Worm (Caenorhabditis elegans) whole organism, L1 larva: ENCODE measurements around the gene F10E9.7.

Source experiments
- C04F5.9 ChIP-seq: sonication (generic microtip); optimal IDR thresholded peaks from 2 replicates; lab custom pipeline; 2016; ENCODE audit warnings: missing genetic modification characterization, missing compliant biosample characterization
- F16B12.6 ChIP-seq: fragments of 150-350 bp; optimal IDR thresholded peaks from 2 replicates; lab custom pipeline; 2014; ENCODE audit warnings: missing biosample characterization, missing genetic modification characterization
- Y116A8C.19 ChIP-seq: sonication (generic microtip); optimal IDR thresholded peaks from 2 replicates; lab custom pipeline; 2016; ENCODE audit warnings: missing compliant biosample characterization, missing genetic modification characterization, borderline replicate concordance
- alr-1 ChIP-seq: fragments of 200-800 bp; sonication (Bioruptor generic); optimal IDR thresholded peaks from 2 replicates; lab custom pipeline; 2018; ENCODE audit warnings: borderline replicate concordance, mild to moderate bottlenecking, missing genetic modification characterization, missing compliant biosample characterization
- aly-2 ChIP-seq: fragments of 150-350 bp; optimal IDR thresholded peaks from 2 replicates; lab custom pipeline; 2014; ENCODE audit warnings: missing biosample characterization, missing genetic modification characterization
- ceh-63 ChIP-seq: fragments of 200-800 bp; sonication (Bioruptor generic); optimal IDR thresholded peaks from 2 replicates; lab custom pipeline; 2018; ENCODE audit warnings: mild to moderate bottlenecking, missing genetic modification characterization, missing compliant biosample characterization
- ceh-88 ChIP-seq: fragments of 200-800 bp; sonication (Bioruptor generic); IDR thresholded peaks from 2 replicates; pipeline ENCODE4 v1.3.6; 2022; ENCODE audit warnings: missing genetic modification characterization, missing compliant biosample characterization
- ceh-90 ChIP-seq: sonication (generic microtip); optimal IDR thresholded peaks from 2 replicates; lab custom pipeline; 2016; ENCODE audit warnings: missing genetic modification characterization, missing compliant biosample characterization
- ces-1 ChIP-seq: fragments of 150-350 bp; optimal IDR thresholded peaks from 2 replicates; lab custom pipeline; 2014; ENCODE audit warnings: missing biosample characterization, missing genetic modification reagents, missing genetic modification characterization
- dpl-1 ChIP-seq, 3 experiments: fragments of 150-350 bp in 2 of 3; sonication (generic microtip) in 1 of 3; optimal IDR thresholded peaks; 2 replicates each; lab custom pipeline; 2014 to 2017; ENCODE audit warnings: missing biosample characterization in 3 of 3, missing genetic modification characterization in 3 of 3, missing genetic modification reagents in 3 of 3
- dsc-1 ChIP-seq: sonication (generic microtip); optimal IDR thresholded peaks from 2 replicates; lab custom pipeline; 2016; ENCODE audit warnings: mild to moderate bottlenecking, missing genetic modification characterization, missing compliant biosample characterization
- egl-13 ChIP-seq: sonication (generic microtip); optimal IDR thresholded peaks from 2 replicates; lab custom pipeline; 2016; ENCODE audit warnings: missing genotype, missing genetic modification reagents, missing genetic modification characterization, missing compliant biosample characterization
- egl-27 ChIP-seq, 2 experiments: fragments of 150-350 bp in 1 of 2; sonication (generic microtip); optimal IDR thresholded peaks; 3 replicates each; lab custom pipeline; 2017 to 2018; ENCODE audit warnings: missing biosample characterization in 2 of 2, missing genetic modification characterization in 2 of 2, missing genetic modification reagents in 2 of 2
- elt-2 ChIP-seq: sonication (generic microtip); optimal IDR thresholded peaks from 2 replicates; lab custom pipeline; 2016; ENCODE audit warnings: missing genetic modification characterization, mild to moderate bottlenecking, inconsistent platforms, missing compliant biosample characterization, missing genetic modification reagents
- elt-3 ChIP-seq, 6 experiments: fragments of 150-350 bp in 1 of 6; sonication (generic microtip); optimal IDR thresholded peaks; 2 replicates each; lab custom pipeline; 2017 to 2018; ENCODE audit warnings: missing biosample characterization in 6 of 6, missing genetic modification characterization in 6 of 6, inconsistent platforms in 1 of 6
- ets-5 ChIP-seq: fragments of 200-800 bp; sonication (Bioruptor generic); IDR thresholded peaks from 2 replicates; pipeline ENCODE4 v1.3.6; 2022; ENCODE audit warnings: missing genetic modification characterization, missing compliant biosample characterization
- fkh-4 ChIP-seq: sonication (generic microtip); optimal IDR thresholded peaks from 2 replicates; lab custom pipeline; 2016; ENCODE audit warnings: missing compliant biosample characterization, missing genetic modification characterization, borderline replicate concordance
- fos-1 ChIP-seq: fragments of 150-350 bp; optimal IDR thresholded peaks from 2 replicates; lab custom pipeline; 2014; ENCODE audit warnings: missing biosample characterization, missing genetic modification characterization
- hlh-17 ChIP-seq: fragments of 200-800 bp; sonication (Bioruptor generic); optimal IDR thresholded peaks from 2 replicates; lab custom pipeline; 2018; ENCODE audit warnings: missing genetic modification characterization, mild to moderate bottlenecking, missing compliant biosample characterization, moderate library complexity, borderline replicate concordance
- hpl-2 ChIP-seq: fragments of 150-350 bp; optimal IDR thresholded peaks from 2 replicates; lab custom pipeline; 2014; ENCODE audit warnings: missing biosample characterization, missing genetic modification reagents, missing genetic modification characterization
- irx-1 ChIP-seq: sonication (generic microtip); optimal IDR thresholded peaks from 2 replicates; lab custom pipeline; 2016; ENCODE audit warnings: missing genetic modification characterization, missing compliant biosample characterization
- lin-13 ChIP-seq: fragments of 150-350 bp; optimal IDR thresholded peaks from 2 replicates; lab custom pipeline; 2014; ENCODE audit warnings: missing biosample characterization, missing genetic modification reagents, missing genetic modification characterization
- lin-14 ChIP-seq: fragments of 200-800 bp; sonication (Bioruptor generic); optimal IDR thresholded peaks from 2 replicates; lab custom pipeline; 2018; ENCODE audit warnings: mild to moderate bottlenecking, missing genetic modification characterization, moderate library complexity, missing compliant biosample characterization
- lin-15B ChIP-seq: fragments of 150-350 bp; sonication (generic microtip); optimal IDR thresholded peaks from 3 replicates; lab custom pipeline; 2014; ENCODE audit warnings: missing biosample characterization, missing genetic modification characterization
- lin-35 ChIP-seq, 2 experiments: fragments of 150-350 bp; optimal IDR thresholded peaks; 2 replicates each; lab custom pipeline; 2014; ENCODE audit warnings: missing biosample characterization in 2 of 2, missing genetic modification characterization in 2 of 2, missing genetic modification reagents in 2 of 2
- lin-39 ChIP-seq: fragments of 150-350 bp; optimal IDR thresholded peaks from 2 replicates; lab custom pipeline; 2014; ENCODE audit warnings: missing biosample characterization, missing genetic modification reagents, missing genetic modification characterization
- lir-3 ChIP-seq: sonication (generic microtip); optimal IDR thresholded peaks from 2 replicates; lab custom pipeline; 2016; ENCODE audit warnings: mild to moderate bottlenecking, missing genetic modification characterization, moderate library complexity, missing compliant biosample characterization; ENCODE audit not compliant: poor library complexity
- lsy-2 ChIP-seq, 2 experiments: fragments of 150-350 bp; optimal IDR thresholded peaks; 2 replicates each; lab custom pipeline; 2014; ENCODE audit warnings: missing biosample characterization in 2 of 2, missing genetic modification characterization in 2 of 2
- mab-9 ChIP-seq: fragments of 200-800 bp; sonication (Bioruptor generic); IDR thresholded peaks from 2 replicates; pipeline ENCODE4 v1.3.6; 2022; ENCODE audit warnings: missing genetic modification reagents, missing genetic modification characterization, missing compliant biosample characterization
- mep-1 ChIP-seq: fragments of 150-350 bp; optimal IDR thresholded peaks from 2 replicates; lab custom pipeline; 2014; ENCODE audit warnings: missing biosample characterization, missing genetic modification characterization
- nhr-19 ChIP-seq: fragments of 200-800 bp; sonication (Bioruptor generic); conservative IDR thresholded peaks from 2 replicates; pipeline ENCODE4 v1.3.6; 2022; ENCODE audit warnings: missing genetic modification characterization, missing compliant biosample characterization
- nhr-20 ChIP-seq: sonication (generic microtip); optimal IDR thresholded peaks from 2 replicates; lab custom pipeline; 2016; ENCODE audit warnings: mild to moderate bottlenecking, missing genetic modification characterization, missing compliant biosample characterization
- nhr-28 ChIP-seq: fragments of 150-350 bp; optimal IDR thresholded peaks from 2 replicates; lab custom pipeline; 2014; ENCODE audit warnings: missing biosample characterization, missing genetic modification characterization
- nhr-76 ChIP-seq: sonication (generic microtip); optimal IDR thresholded peaks from 2 replicates; lab custom pipeline; 2017; ENCODE audit warnings: missing biosample characterization, missing genetic modification characterization
- nhr-77 ChIP-seq: fragments of 150-350 bp; optimal IDR thresholded peaks from 2 replicates; lab custom pipeline; 2014; ENCODE audit warnings: missing biosample characterization, missing genetic modification characterization
- nhr-85 ChIP-seq: sonication (generic microtip); peaks from one replicate; lab custom pipeline; 2016; ENCODE audit warnings: missing genetic modification characterization, inconsistent platforms, missing compliant biosample characterization
- nhr-90 ChIP-seq: sonication (generic microtip); optimal IDR thresholded peaks from 2 replicates; lab custom pipeline; 2016; ENCODE audit warnings: mild to moderate bottlenecking, missing genetic modification characterization, missing compliant biosample characterization; ENCODE audit not compliant: poor library complexity
- pqm-1 ChIP-seq: sonication (generic microtip); optimal IDR thresholded peaks from 3 replicates; lab custom pipeline; 2017; ENCODE audit warnings: missing biosample characterization, missing genetic modification characterization
- skn-1 ChIP-seq: fragments of 150-350 bp; optimal IDR thresholded peaks from 2 replicates; lab custom pipeline; 2014; ENCODE audit warnings: missing biosample characterization, missing genetic modification characterization
- snpc-4 ChIP-seq: fragments of 150-350 bp; optimal IDR thresholded peaks from 2 replicates; lab custom pipeline; 2014; ENCODE audit warnings: missing biosample characterization, missing genetic modification characterization
- snu-23 ChIP-seq: sonication (generic microtip); optimal IDR thresholded peaks from 2 replicates; lab custom pipeline; 2016; ENCODE audit warnings: missing genetic modification characterization, missing compliant biosample characterization
- sox-4 ChIP-seq: sonication (generic microtip); optimal IDR thresholded peaks from 2 replicates; lab custom pipeline; 2016; ENCODE audit warnings: missing genetic modification characterization, missing compliant biosample characterization
- sup-37 ChIP-seq: fragments of 200-800 bp; sonication (Bioruptor generic); optimal IDR thresholded peaks from 2 replicates; lab custom pipeline; 2018; ENCODE audit warnings: mild to moderate bottlenecking, missing genetic modification characterization, missing compliant biosample characterization
- swsn-7 ChIP-seq: sonication (generic microtip); optimal IDR thresholded peaks from 2 replicates; lab custom pipeline; 2016; ENCODE audit warnings: missing genetic modification characterization, missing compliant biosample characterization
- tbx-2 ChIP-seq: sonication (generic microtip); optimal IDR thresholded peaks from 2 replicates; lab custom pipeline; 2016; ENCODE audit warnings: missing genetic modification characterization, missing compliant biosample characterization
- unc-62 ChIP-seq: fragments of 150-350 bp; optimal IDR thresholded peaks from 2 replicates; lab custom pipeline; 2014; ENCODE audit warnings: missing biosample characterization, missing genetic modification reagents, missing genetic modification characterization
- unc-98 ChIP-seq: fragments of 200-800 bp; sonication (Bioruptor generic); IDR thresholded peaks from 2 replicates; pipeline ENCODE4 v1.3.6; 2022; ENCODE audit warnings: missing genetic modification characterization, missing compliant biosample characterization
- vab-15 ChIP-seq: sonication (generic microtip); optimal IDR thresholded peaks from 2 replicates; lab custom pipeline; 2017; ENCODE audit warnings: missing genotype, mild to moderate bottlenecking, missing genetic modification characterization, missing compliant biosample characterization
- xbp-1 ChIP-seq: sonication (generic microtip); optimal IDR thresholded peaks from 2 replicates; lab custom pipeline; 2016; ENCODE audit warnings: missing genetic modification characterization, missing compliant biosample characterization
- zag-1 ChIP-seq: fragments of 150-350 bp; optimal IDR thresholded peaks from 2 replicates; lab custom pipeline; 2014; ENCODE audit warnings: missing biosample characterization, missing genetic modification characterization
- zip-4 ChIP-seq: fragments of 200-800 bp; sonication (Bioruptor generic); optimal IDR thresholded peaks from 2 replicates; lab custom pipeline; 2018; ENCODE audit warnings: mild to moderate bottlenecking, missing genetic modification characterization, moderate library complexity, missing compliant biosample characterization
- ztf-4 ChIP-seq: fragments of 150-350 bp; optimal IDR thresholded peaks from 2 replicates; lab custom pipeline; 2014; ENCODE audit warnings: missing biosample characterization, missing genetic modification characterization

F10E9.7 gene

DNA sequence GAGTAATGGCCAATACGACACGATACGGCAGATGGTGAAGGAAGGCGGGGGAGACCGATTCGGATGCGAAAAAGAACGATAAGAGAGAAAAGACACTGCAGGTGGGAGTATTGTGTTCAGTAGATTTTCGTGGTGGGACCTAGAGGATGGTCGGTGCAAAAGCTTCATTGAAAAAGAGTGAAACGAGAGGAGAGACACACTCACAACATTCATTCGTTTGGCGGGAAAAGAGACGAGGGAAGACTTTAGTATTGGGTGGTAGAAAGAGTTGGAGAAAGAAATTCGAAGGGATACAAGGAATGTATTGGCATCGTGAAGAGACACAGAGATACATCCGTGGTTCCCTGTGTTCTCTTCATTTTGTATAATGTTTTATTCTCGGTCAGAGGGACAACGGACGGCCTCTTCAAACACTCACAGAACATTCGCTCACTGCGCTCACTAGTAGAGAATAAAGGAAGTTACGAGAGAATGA is 49.2 kb upstream of the F10E9.7 start (continued):
- TF ChIP-seq egl-27 (tag; optimal IDR thresholded peaks at IDR 0.05; lab: Kevin White, UChicago) = peak in 1 of 2 experiments; percentile 4
- TF ChIP-seq swsn-7 (tag; lab: Kevin White, UChicago) = peak; percentile 73
- TF ChIP-seq skn-1 (tag; lab: Kevin White, UChicago) = peak; percentile 19
- TF ChIP-seq mab-9 (GFP tag; lab: Robert Waterston, UW) = no peak
- TF ChIP-seq snpc-4 = peak; percentile 26
- TF ChIP-seq vab-15 (tag; lab: Kevin White, UChicago) = no peak
- peak; percentile 77 for TF ChIP-seq aly-2 (tag; lab: Kevin White, UChicago)
- TF ChIP-seq ztf-4 = peak; percentile 69
- peak; percentile 16 for TF ChIP-seq F16B12.6 (tag; lab: Kevin White, UChicago)
- peak; percentile 88 for TF ChIP-seq nhr-20
- TF ChIP-seq snu-23 (GFP tag; lab: Kevin White, UChicago) = peak; percentile 91
- TF ChIP-seq hlh-17 (GFP tag; lab: Kevin White, UChicago) = no peak
- TF ChIP-seq irx-1 (tag; lab: Kevin White, UChicago) = peak; percentile 53
- TF ChIP-seq fkh-4 (tag; lab: Kevin White, UChicago) = no peak
- no peak for TF ChIP-seq Y116A8C.19 (tag; lab: Kevin White, UChicago)
- TF ChIP-seq elt-2 (tag; lab: Kevin White, UChicago) = peak; percentile 2
- TF ChIP-seq unc-62 = no peak
- TF ChIP-seq ceh-63 (GFP tag; lab: Kevin White, UChicago) = no peak
- TF ChIP-seq lin-35 (GFP tag; optimal IDR thresholded peaks at IDR 0.05; lab: Kevin White, UChicago) = peak; percentile 61 to 80
- TF ChIP-seq ceh-90 (tag; lab: Kevin White, UChicago) = no peak
- TF ChIP-seq elt-3 (tag; optimal IDR thresholded peaks at IDR 0.05; lab: Kevin White, UChicago) = peak in 2 of 6 experiments; percentile 5 to 24
- peak; percentile 57 for TF ChIP-seq xbp-1 (tag; lab: Kevin White, UChicago)
- TF ChIP-seq nhr-90 = peak; percentile 63
- TF ChIP-seq lin-39 (tag; lab: Kevin White, UChicago) = no peak
- TF ChIP-seq C04F5.9 (tag; lab: Kevin White, UChicago) = peak; percentile 39
- TF ChIP-seq lin-15B (tag; lab: Kevin White, UChicago) = peak; percentile 46
- peak; percentile 56 for TF ChIP-seq lin-13 (GFP tag; lab: Kevin White, UChicago)
- no peak for TF ChIP-seq ces-1 (GFP tag; lab: Kevin White, UChicago)
- TF ChIP-seq lsy-2 (tag; optimal IDR thresholded peaks at IDR 0.05; lab: Kevin White, UChicago) = peak; percentile 74 to 93
- TF ChIP-seq ets-5 (GFP tag; lab: Robert Waterston, UW) = no peak
- TF ChIP-seq zip-4 (GFP tag; lab: Kevin White, UChicago) = peak; percentile 10
- TF ChIP-seq nhr-77 = peak; percentile 75
- TF ChIP-seq mep-1 (tag; lab: Kevin White, UChicago) = peak; percentile 82
- TF ChIP-seq nhr-28 (tag; lab: Kevin White, UChicago) = no peak
- no peak for TF ChIP-seq egl-13 (tag; lab: Kevin White, UChicago)
- no peak for TF ChIP-seq alr-1 (tag; lab: Kevin White, UChicago)
- TF ChIP-seq unc-98 = no peak
- peak; percentile 84 for TF ChIP-seq nhr-85 (tag; lab: Kevin White, UChicago)
- no peak for TF ChIP-seq hpl-2 (GFP tag; lab: Kevin White, UChicago)
- peak; percentile 47 to 68 (median 55) for TF ChIP-seq dpl-1 (GFP tag; optimal IDR thresholded peaks at IDR 0.05; lab: Kevin White, UChicago)
- peak; percentile 3 for TF ChIP-seq zag-1
- peak; percentile 63 for TF ChIP-seq lir-3
- no peak for TF ChIP-seq ceh-88
- peak; percentile 58 for TF ChIP-seq dsc-1 (tag; lab: Kevin White, UChicago)
- peak; percentile 95 for TF ChIP-seq lin-14 (GFP tag; lab: Kevin White, UChicago)
- TF ChIP-seq sox-4 (tag; lab: Kevin White, UChicago) = no peak
- TF ChIP-seq tbx-2 (tag; lab: Kevin White, UChicago) = peak; percentile 74
- peak; percentile 14 for TF ChIP-seq fos-1 (tag; lab: Kevin White, UChicago)
- no peak for TF ChIP-seq sup-37 (GFP tag; lab: Kevin White, UChicago)
- no peak for TF ChIP-seq nhr-76
- peak; percentile 75 for TF ChIP-seq nhr-19
- TF ChIP-seq pqm-1 = no peak
